Worm (Caenorhabditis elegans): ENCODE results near the gene F32D8.7.

The F32D8.7 gene

ce11 chrV:10903748-10904147, 5.5 kb downstream of the F32D8.7 start, which contains the start of gene F32D8.15:
Gene F32D8.15, plus strand, starts transcription at chrV:10904048.
- TF ChIP-seq hmbx-1 (tag; optimal IDR thresholded peaks at IDR 0.05) (no peak), B0310.2 (tag; optimal IDR thresholded peaks at IDR 0.05) (no peak), hnd-1 (tag; optimal IDR thresholded peaks at IDR 0.05) (no peak), flt-1 (GFP tag; IDR thresholded peaks at IDR 0.05) (no peak), tra-4 (tag; optimal IDR thresholded peaks at IDR 0.05) (no peak), pes-1 (GFP tag; IDR thresholded peaks at IDR 0.05) (no peak), hmg-4 (GFP tag; optimal IDR thresholded peaks at IDR 0.05) (no peak), ceh-36 (tag; optimal IDR thresholded peaks at IDR 0.05) (no peak), F13C5.2 (tag; optimal IDR thresholded peaks at IDR 0.05) (no peak), aly-1 (tag; optimal IDR thresholded peaks at IDR 0.05) (no peak), tbx-37 (GFP tag; conservative IDR thresholded peaks at IDR 0.05) (no peak), ets-7 (tag; optimal IDR thresholded peaks at IDR 0.05) (no peak), tbx-11 (GFP tag; IDR thresholded peaks at IDR 0.05) (no peak), sea-1 (GFP tag; conservative IDR thresholded peaks at IDR 0.05) (no peak), ceh-13 (GFP tag; optimal IDR thresholded peaks at IDR 0.05) (no peak), ama-1 (optimal IDR thresholded peaks at IDR 0.05) (no peak), scrt-1 (GFP tag; IDR thresholded peaks at IDR 0.05) (no peak)

DNA sequence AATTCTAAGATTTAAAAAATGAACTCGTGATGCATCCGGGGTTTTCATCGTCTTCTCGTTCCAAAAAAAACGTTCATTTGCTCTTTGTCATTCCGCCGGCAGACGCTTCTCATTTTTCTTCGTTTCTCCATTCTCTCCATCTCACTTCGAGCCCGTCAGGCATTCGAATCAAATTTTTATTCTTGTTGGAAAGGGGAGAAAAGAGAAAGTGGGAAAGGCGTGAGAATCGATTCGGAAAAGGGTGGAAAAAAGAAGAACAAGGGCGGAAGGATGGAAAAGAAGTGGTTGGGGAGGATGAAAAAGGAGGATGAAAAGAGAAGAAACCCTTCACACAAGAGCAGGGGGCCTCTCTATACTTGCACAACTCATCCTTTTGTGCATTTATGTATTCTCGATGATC, 6.6 kb downstream of the F32D8.7 start:
- TF ChIP-seq scrt-1 (GFP tag; IDR thresholded peaks at IDR 0.05) (no peak), B0310.2 (tag; optimal IDR thresholded peaks at IDR 0.05) (no peak), flt-1 (GFP tag; IDR thresholded peaks at IDR 0.05) (no peak), aly-1 (tag; optimal IDR thresholded peaks at IDR 0.05) (no peak), hnd-1 (tag; optimal IDR thresholded peaks at IDR 0.05) (no peak)

DNA sequence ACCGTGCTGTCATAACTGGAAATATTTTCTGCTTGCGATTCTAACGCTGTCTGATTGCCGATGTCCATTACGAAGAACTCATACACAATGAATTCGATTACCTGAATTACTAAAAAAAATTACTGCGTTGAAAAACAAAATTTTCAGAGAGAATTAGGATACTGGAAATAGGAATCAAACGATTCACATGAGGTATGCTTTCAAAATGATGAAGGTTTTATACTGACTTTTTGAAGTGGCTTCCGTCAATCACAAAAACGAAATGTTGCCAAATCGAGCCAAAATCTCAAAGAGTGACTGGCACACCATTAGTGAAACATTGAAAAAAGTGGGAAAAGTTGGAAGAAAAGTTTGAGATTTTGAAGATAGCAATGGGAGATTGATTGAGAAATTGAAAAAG, 10.8 kb downstream of the F32D8.7 start, which contains the start of gene zzz-1:
zzz-1 (minus strand) TSS at position 101 of the 400 bp plus-strand sequence.
- TF ChIP-seq pes-1 (GFP tag; IDR thresholded peaks at IDR 0.05) = no peak
- TF ChIP-seq ceh-36 (tag; optimal IDR thresholded peaks at IDR 0.05) = no peak
- no peak for TF ChIP-seq B0310.2 (tag; optimal IDR thresholded peaks at IDR 0.05)
- TF ChIP-seq tbx-37 (GFP tag; conservative IDR thresholded peaks at IDR 0.05) = no peak
- TF ChIP-seq tra-4 (tag; optimal IDR thresholded peaks at IDR 0.05) = no peak
- TF ChIP-seq ceh-13 (GFP tag; optimal IDR thresholded peaks at IDR 0.05) = no peak
- no peak for TF ChIP-seq tbx-11 (GFP tag; IDR thresholded peaks at IDR 0.05)
- TF ChIP-seq hmbx-1 (tag; optimal IDR thresholded peaks at IDR 0.05) = no peak
- no peak for TF ChIP-seq aly-1 (tag; optimal IDR thresholded peaks at IDR 0.05)
- TF ChIP-seq ama-1 (optimal IDR thresholded peaks at IDR 0.05) = no peak
- TF ChIP-seq scrt-1 (GFP tag; IDR thresholded peaks at IDR 0.05) = no peak

- TF ChIP-seq ceh-13 (GFP tag; optimal IDR thresholded peaks at IDR 0.05) = no peak
Observed at ce11 chrV:10909959-10910358, 11.7 kb downstream of the F32D8.7 start.

DNA sequence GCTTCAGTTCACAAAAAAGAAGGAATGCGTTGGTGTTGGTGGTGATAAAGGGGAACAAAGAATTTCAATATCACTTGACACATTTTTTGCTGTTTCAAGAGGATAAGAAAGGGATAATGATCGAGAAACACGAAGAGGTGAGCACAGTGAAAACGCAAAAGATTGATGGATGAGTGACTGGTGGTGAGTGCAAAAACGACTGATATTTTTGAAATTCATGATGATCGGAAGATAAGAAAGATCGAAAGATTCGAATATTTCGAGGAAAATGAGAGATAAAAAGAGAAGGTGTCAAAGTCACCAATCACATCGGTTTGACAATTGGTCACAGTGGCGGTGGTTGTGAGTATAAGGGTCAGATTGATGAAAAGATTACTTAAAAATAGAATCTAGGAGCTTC, 17.7 kb downstream of the F32D8.7 start:
- TF ChIP-seq ets-7 (tag; optimal IDR thresholded peaks at IDR 0.05) = no peak

DNA sequence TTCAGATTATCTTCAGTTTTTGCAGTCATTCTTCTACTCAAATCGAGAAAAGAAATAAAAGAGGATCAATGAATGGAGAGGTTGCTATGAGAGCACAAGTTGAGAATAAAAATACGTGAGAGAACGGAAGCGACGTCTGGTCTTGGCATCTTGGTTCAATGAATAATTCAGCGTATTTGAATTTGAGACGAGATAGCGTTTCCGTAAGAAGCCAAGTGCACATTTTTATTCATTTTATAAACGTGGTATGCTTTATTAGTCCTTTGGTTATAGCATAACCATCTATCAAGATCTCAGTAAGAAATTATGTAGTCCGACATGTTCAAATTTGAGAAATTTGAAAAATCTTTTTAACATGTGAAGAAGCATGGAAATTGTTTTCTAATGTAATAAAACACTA, 20.1 kb downstream of the F32D8.7 start, which contains the start of gene F58B4.2:
F58B4.2 (minus strand) TSS at position 101 of the 400 bp plus-strand sequence.
- TF ChIP-seq aly-1 (tag; optimal IDR thresholded peaks at IDR 0.05) (no peak), ceh-13 (GFP tag; optimal IDR thresholded peaks at IDR 0.05) (no peak), pes-1 (GFP tag; IDR thresholded peaks at IDR 0.05) (no peak), B0310.2 (tag; optimal IDR thresholded peaks at IDR 0.05) (no peak), ceh-36 (tag; optimal IDR thresholded peaks at IDR 0.05) (no peak)

DNA sequence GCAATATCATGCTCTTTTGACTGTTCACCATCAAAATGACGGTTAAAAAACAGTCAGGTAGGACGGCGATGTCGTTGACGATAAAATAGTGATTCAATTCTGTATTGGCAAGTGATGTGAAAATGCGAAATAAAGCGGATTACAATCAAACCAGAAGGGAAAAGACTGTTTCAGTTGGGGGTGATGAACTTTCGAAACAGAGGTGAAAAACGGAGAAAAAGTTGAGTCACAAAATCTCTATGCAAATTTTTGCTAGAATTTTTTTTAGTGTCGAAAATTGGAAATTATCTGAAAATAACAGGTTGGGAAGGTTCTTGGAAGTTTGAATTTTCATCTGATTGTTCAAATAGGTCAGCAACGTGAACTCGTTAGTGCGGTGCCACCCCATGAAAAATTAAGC, 23.5 kb downstream of the F32D8.7 start, which contains the start of gene nas-31:
nas-31 (minus strand) TSS at position 101 of the 400 bp plus-strand sequence.
- TF ChIP-seq scrt-1 (GFP tag; IDR thresholded peaks at IDR 0.05) = no peak
- TF ChIP-seq tbx-37 (GFP tag; conservative IDR thresholded peaks at IDR 0.05) = no peak
- no peak for TF ChIP-seq aly-1 (tag; optimal IDR thresholded peaks at IDR 0.05)
- TF ChIP-seq ets-7 (tag; optimal IDR thresholded peaks at IDR 0.05) = no peak
- no peak for TF ChIP-seq B0310.2 (tag; optimal IDR thresholded peaks at IDR 0.05)
- no peak for TF ChIP-seq tbx-11 (GFP tag; IDR thresholded peaks at IDR 0.05)
- no peak for TF ChIP-seq sea-1 (GFP tag; conservative IDR thresholded peaks at IDR 0.05)
- no peak for TF ChIP-seq flt-1 (GFP tag; IDR thresholded peaks at IDR 0.05)
- TF ChIP-seq F13C5.2 (tag; optimal IDR thresholded peaks at IDR 0.05) = no peak

- TF ChIP-seq ama-1 (optimal IDR thresholded peaks at IDR 0.05) (no peak), hnd-1 (tag; optimal IDR thresholded peaks at IDR 0.05) (no peak), ceh-36 (tag; optimal IDR thresholded peaks at IDR 0.05) (no peak), flt-1 (GFP tag; IDR thresholded peaks at IDR 0.05) (no peak), hmbx-1 (tag; optimal IDR thresholded peaks at IDR 0.05) (no peak), sea-1 (GFP tag; conservative IDR thresholded peaks at IDR 0.05) (no peak), ceh-13 (GFP tag; optimal IDR thresholded peaks at IDR 0.05) (no peak), F13C5.2 (tag; optimal IDR thresholded peaks at IDR 0.05) (no peak), pes-1 (GFP tag; IDR thresholded peaks at IDR 0.05) (no peak), scrt-1 (GFP tag; IDR thresholded peaks at IDR 0.05) (no peak), aly-1 (tag; optimal IDR thresholded peaks at IDR 0.05) (no peak), tbx-37 (GFP tag; conservative IDR thresholded peaks at IDR 0.05) (no peak), ets-7 (tag; optimal IDR thresholded peaks at IDR 0.05) (no peak), tra-4 (tag; optimal IDR thresholded peaks at IDR 0.05) (no peak), tbx-11 (GFP tag; IDR thresholded peaks at IDR 0.05) (no peak), hmg-4 (GFP tag; optimal IDR thresholded peaks at IDR 0.05) (no peak), B0310.2 (tag; optimal IDR thresholded peaks at IDR 0.05) (no peak)
Observed at ce11 chrV:10923229-10923628, 25.0 kb downstream of the F32D8.7 start, which contains the start of gene F58B4.7. Gene F58B4.7, minus strand, starts transcription at chrV:10923329.

DNA sequence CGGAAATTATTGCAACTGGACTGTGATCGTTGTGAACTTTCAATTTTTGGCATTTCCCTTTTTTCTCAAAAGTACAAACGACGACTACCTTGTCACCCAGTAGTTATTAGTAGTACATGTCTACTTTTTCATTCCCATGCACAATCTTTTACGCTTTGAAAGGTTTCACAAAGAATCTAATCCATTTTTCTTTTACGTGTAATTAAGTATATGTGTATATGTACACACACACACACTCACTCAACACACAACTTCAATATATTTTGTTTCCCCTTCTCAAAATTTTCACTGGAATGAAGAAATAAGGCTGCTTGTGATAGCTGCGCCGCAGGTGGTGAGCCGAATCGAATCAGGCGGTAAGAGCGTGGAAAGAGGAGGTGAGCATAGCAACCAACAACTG, 26.5 kb downstream of the F32D8.7 start, which contains the start of gene F58B4.6:
F58B4.6 (plus strand) TSS at position 301 of the 400 bp plus-strand sequence.
- TF ChIP-seq hmg-4 (GFP tag; optimal IDR thresholded peaks at IDR 0.05) (no peak), tbx-11 (GFP tag; IDR thresholded peaks at IDR 0.05) (no peak)
